Worm (Caenorhabditis elegans) whole organism, L3 larva: Measurements from ENCODE around the gene fbxa-184.

ENCODE experiments used
- ceh-16 ChIP-seq: sonication (generic microtip); optimal IDR thresholded peaks from 2 replicates; lab custom pipeline; 2017; ENCODE audit warnings: missing biosample characterization, missing genetic modification characterization
- ceh-28 ChIP-seq: fragments of 150-350 bp; optimal IDR thresholded peaks from 2 replicates; lab custom pipeline; 2014; ENCODE audit warnings: missing biosample characterization, missing genetic modification reagents, missing genetic modification characterization
- ceh-9 ChIP-seq: sonication (generic microtip); optimal IDR thresholded peaks from 2 replicates; lab custom pipeline; 2018; ENCODE audit warnings: missing biosample characterization, missing genetic modification characterization
- elt-2 ChIP-seq: sonication (generic microtip); optimal IDR thresholded peaks from 2 replicates; lab custom pipeline; 2016; ENCODE audit warnings: missing genetic modification reagents, mild to moderate bottlenecking, missing genetic modification characterization, missing compliant biosample characterization
- fkh-2 ChIP-seq: fragments of 150-350 bp; optimal IDR thresholded peaks from 2 replicates; lab custom pipeline; 2014; ENCODE audit warnings: missing biosample characterization, missing genetic modification reagents, missing genetic modification characterization
- fos-1 ChIP-seq: fragments of 150-350 bp; optimal IDR thresholded peaks from 2 replicates; lab custom pipeline; 2014; ENCODE audit warnings: missing biosample characterization, missing genetic modification characterization
- nhr-67 ChIP-seq: fragments of 150-350 bp; optimal IDR thresholded peaks from 2 replicates; lab custom pipeline; 2014; ENCODE audit warnings: missing biosample characterization, missing genetic modification characterization
- pha-4 ChIP-seq: fragments of 150-350 bp; optimal IDR thresholded peaks from 2 replicates; lab custom pipeline; 2014; ENCODE audit warnings: missing biosample characterization, missing genetic modification reagents, missing genetic modification characterization
- sea-2 ChIP-seq: fragments of 150-350 bp; sonication (generic microtip); optimal IDR thresholded peaks from 4 replicates; lab custom pipeline; 2014; ENCODE audit warnings: missing biosample characterization, missing genetic modification reagents, missing genetic modification characterization
- snpc-4 ChIP-seq: fragments of 150-350 bp; optimal IDR thresholded peaks from 2 replicates; lab custom pipeline; 2014; ENCODE audit warnings: missing biosample characterization, missing genetic modification characterization
- unc-39 ChIP-seq: sonication (generic microtip); optimal IDR thresholded peaks from 4 replicates; lab custom pipeline; 2017; ENCODE audit warnings: missing biosample characterization, missing genetic modification characterization
- ztf-11 ChIP-seq: fragments of 150-350 bp; optimal IDR thresholded peaks from 2 replicates; lab custom pipeline; 2014; ENCODE audit warnings: missing biosample characterization, missing genetic modification characterization
- ztf-4 ChIP-seq: fragments of 150-350 bp; optimal IDR thresholded peaks from 2 replicates; lab custom pipeline; 2014; ENCODE audit warnings: missing biosample characterization, missing genetic modification characterization

Gene fbxa-184

ce11 chrII:1757033-1757432, 47.0 kb downstream of the fbxa-184 start, which contains the start of gene F36H5.10:
TSS of gene F36H5.10 (plus strand) at chrII:1757333.
- TF ChIP-seq fkh-2 (no peak), pha-4 (no peak), snpc-4 (tag; lab: Kevin White, UChicago) (no peak), sea-2 (GFP tag; lab: Kevin White, UChicago) (no peak), ceh-9 (tag; lab: Kevin White, UChicago) (no peak)

- TF ChIP-seq elt-2 (no peak), nhr-67 (no peak), ztf-11 (no peak), unc-39 (tag; lab: Kevin White, UChicago) (no peak), ceh-28 (tag; lab: Kevin White, UChicago) (no peak), ceh-9 (tag; lab: Kevin White, UChicago) (no peak), fos-1 (tag; lab: Kevin White, UChicago) (no peak), ceh-16 (no peak), ztf-4 (tag; lab: Kevin White, UChicago) (no peak)
Measured at ce11 chrII:1759602-1760001, 49.5 kb downstream of the fbxa-184 start, which contains the start of gene F36H5.18. TSS of gene F36H5.18 (plus strand) at chrII:1759902.
